Fruit fly (Drosophila melanogaster) whole organism, adult: ENCODE data around the gene dnd.

Source experiments
- CG1620 ChIP-seq: fragments of 200-800 bp; sonication (Bioruptor generic); optimal IDR thresholded peaks from 2 replicates; lab custom pipeline; 2016; ENCODE audit warnings: missing biosample characterization, missing genetic modification characterization
- Crg-1 ChIP-seq: fragments of 200-800 bp; sonication (Bioruptor generic); optimal IDR thresholded peaks from 2 replicates; lab custom pipeline; 2016; ENCODE audit warnings: missing biosample characterization, missing genetic modification characterization
- Hr96 ChIP-seq: fragments of 200-800 bp; sonication (Bioruptor generic); optimal IDR thresholded peaks from 2 replicates; lab custom pipeline; 2016; ENCODE audit warnings: missing biosample characterization, missing genetic modification characterization
- kay ChIP-seq: fragments of 200-800 bp; sonication (Bioruptor generic); peaks from one replicate; lab custom pipeline; 2016; ENCODE audit warnings: missing biosample characterization, missing genetic modification characterization, borderline replicate concordance
- pad ChIP-seq: fragments of 200-800 bp; sonication (Bioruptor generic); optimal IDR thresholded peaks from 3 replicates; lab custom pipeline; 2017; ENCODE audit warnings: missing biosample characterization, missing genetic modification characterization, mild to moderate bottlenecking, moderate library complexity, missing genetic modification reagents
- toe ChIP-seq: fragments of 200-800 bp; sonication (Bioruptor generic); optimal IDR thresholded peaks from 2 replicates; lab custom pipeline; 2016; ENCODE audit warnings: missing biosample characterization, missing genetic modification characterization

- TF ChIP-seq kay (GFP tag; lab: Kevin White, UChicago) (no peak), CG1620 (no peak), pad (GFP tag; lab: Kevin White, UChicago) (no peak), Crg-1 (GFP tag; lab: Kevin White, UChicago) (no peak), toe (GFP tag; lab: Kevin White, UChicago) (no peak), Hr96 (no peak)
These were observed 9.5 kb downstream of the dnd start, which contains the start of gene P5CDh2 for dm6 chr3R:21877636-21878035.
